Worm (Caenorhabditis elegans): ENCODE results near the gene arrd-3.

DNA sequence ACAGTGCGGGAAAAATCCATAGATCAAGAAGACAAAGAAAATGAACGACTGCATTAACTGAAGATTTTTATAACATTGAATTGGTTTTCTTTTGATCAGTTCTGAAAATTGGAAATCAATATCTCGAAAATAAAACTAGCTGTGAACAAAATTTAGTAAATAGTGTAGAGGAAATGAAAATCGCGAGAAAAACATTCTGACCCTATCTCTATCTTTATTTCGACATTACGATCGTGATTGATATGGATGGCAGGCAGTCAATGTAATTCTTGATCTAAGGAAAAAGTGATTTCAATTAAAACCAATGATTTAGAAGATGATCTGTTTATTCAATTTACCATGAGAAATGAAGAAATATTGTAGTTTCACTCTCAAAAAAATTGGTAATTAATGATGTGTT, 23.7 kb downstream of the arrd-3 start, which contains the start of gene kin-16:
- TF ChIP-seq blmp-1 (tag; optimal IDR thresholded peaks at IDR 0.05): no peak
- TF ChIP-seq sem-2 (GFP tag; optimal IDR thresholded peaks at IDR 0.05): no peak
- no peak for TF ChIP-seq snpc-4 (tag; optimal IDR thresholded peaks at IDR 0.05)
- no peak for TF ChIP-seq pha-4 (tag; optimal IDR thresholded peaks at IDR 0.05)
- TF ChIP-seq nhr-76 (tag; optimal IDR thresholded peaks at IDR 0.05): no peak
- no peak for TF ChIP-seq unc-39 (tag; optimal IDR thresholded peaks at IDR 0.05)
- no peak for TF ChIP-seq cnd-1 (tag; optimal IDR thresholded peaks at IDR 0.05)
- TF ChIP-seq unc-62 (GFP tag; optimal IDR thresholded peaks at IDR 0.05): no peak
- no peak for TF ChIP-seq lsy-2 (tag; optimal IDR thresholded peaks at IDR 0.05)
- TF ChIP-seq ztf-11 (tag; optimal IDR thresholded peaks at IDR 0.05): no peak
- no peak for TF ChIP-seq ceh-83 (GFP tag; optimal IDR thresholded peaks at IDR 0.05)
- no peak for TF ChIP-seq nhr-237 (tag; optimal IDR thresholded peaks at IDR 0.05)
- TF ChIP-seq lin-13 (tag; optimal IDR thresholded peaks at IDR 0.05): no peak
